Fruit fly (Drosophila melanogaster) whole organism: Measurements from ENCODE around the gene CG7326.

Experiments
- Dll ChIP-seq: fragments of >200 bp; optimal IDR thresholded peaks from 2 replicates; lab custom pipeline; 2017
- EcR ChIP-seq, 2 experiments: fragments of >200 bp; optimal IDR thresholded peaks; 2 replicates each; lab custom pipeline; 2017; ENCODE audit warnings: missing biosample characterization in 2 of 2, missing genetic modification characterization in 2 of 2, missing genetic modification reagents in 2 of 2
- usp ChIP-seq: fragments of >200 bp; optimal IDR thresholded peaks from 2 replicates; lab custom pipeline; 2017; ENCODE audit warnings: missing biosample characterization, missing genetic modification characterization, mixed read lengths

DNA sequence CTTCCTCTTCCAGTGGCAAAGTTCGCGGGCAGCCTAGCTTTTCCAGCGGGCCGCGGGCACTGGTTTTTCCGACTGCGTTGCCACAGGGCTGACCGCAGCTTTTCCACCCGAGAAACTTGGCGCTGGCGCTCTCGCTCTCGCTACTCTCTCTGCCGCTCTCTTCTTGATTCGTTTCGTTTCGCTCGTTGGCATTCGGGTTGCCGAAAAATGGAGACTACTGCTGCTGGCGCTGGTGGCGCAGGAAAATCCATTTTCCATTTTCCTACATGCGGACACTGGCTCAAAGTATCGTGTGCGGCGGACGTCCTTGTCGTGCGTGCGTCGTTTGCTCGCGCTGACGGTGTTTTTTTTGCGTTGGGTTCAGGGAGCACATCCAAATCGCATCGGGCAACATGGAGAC, 50.5 kb downstream of the CG7326 start, which contains the start of gene CG42450:
- TF ChIP-seq usp (GFP tag; lab: Kevin White, UChicago) (no peak), EcR (GFP tag; optimal IDR thresholded peaks at IDR 0.05; lab: Kevin White, UChicago) (no peak), Dll (lab: Kevin White, UChicago) (no peak)
